Worm (Caenorhabditis elegans) whole organism, mixed stage, embryonic: ENCODE data around the gene spp-27.

ENCODE experiments used
- M03D4.4 ChIP-seq: sonication (generic microtip); optimal IDR thresholded peaks from 2 replicates; lab custom pipeline; 2017; ENCODE audit warnings: mild to moderate bottlenecking, missing genetic modification characterization, missing compliant biosample characterization
- blmp-1 ChIP-seq: fragments of 150-350 bp; optimal IDR thresholded peaks from 2 replicates; lab custom pipeline; 2014; ENCODE audit warnings: missing biosample characterization, missing genetic modification characterization
- ceh-39 ChIP-seq: fragments of 150-350 bp; optimal IDR thresholded peaks from 2 replicates; lab custom pipeline; 2014; ENCODE audit warnings: missing biosample characterization, missing genetic modification characterization
- ceh-43 ChIP-seq: fragments of 200-800 bp; sonication (Bioruptor generic); optimal IDR thresholded peaks from 2 replicates; lab custom pipeline; 2018; ENCODE audit warnings: mild to moderate bottlenecking, missing genetic modification characterization, moderate library complexity, missing compliant biosample characterization
- ceh-83 ChIP-seq: fragments of 200-800 bp; sonication (Bioruptor generic); optimal IDR thresholded peaks from 2 replicates; lab custom pipeline; 2018; ENCODE audit warnings: mild to moderate bottlenecking, missing genetic modification characterization, missing compliant biosample characterization
- ces-1 ChIP-seq: fragments of 150-350 bp; optimal IDR thresholded peaks from 2 replicates; lab custom pipeline; 2014; ENCODE audit warnings: missing biosample characterization, missing genetic modification reagents, missing genetic modification characterization
- cnd-1 ChIP-seq: fragments of 200-800 bp; sonication (Bioruptor generic); optimal IDR thresholded peaks from 2 replicates; lab custom pipeline; 2018; ENCODE audit warnings: mild to moderate bottlenecking, missing genetic modification characterization, missing compliant biosample characterization
- elt-1 ChIP-seq: sonication (generic microtip); optimal IDR thresholded peaks from 2 replicates; lab custom pipeline; 2017; ENCODE audit warnings: missing genetic modification characterization, mild to moderate bottlenecking, missing compliant biosample characterization, antibody characterized with exemption, moderate library complexity, borderline replicate concordance; ENCODE audit not compliant: insufficient read depth
- flh-1 ChIP-seq: fragments of 200-800 bp; sonication (Bioruptor generic); optimal IDR thresholded peaks from 2 replicates; lab custom pipeline; 2018; ENCODE audit warnings: mild to moderate bottlenecking, missing genetic modification characterization, moderate library complexity, missing compliant biosample characterization
- ham-2 ChIP-seq: fragments of 200-800 bp; sonication (Bioruptor generic); optimal IDR thresholded peaks from 2 replicates; lab custom pipeline; 2018; ENCODE audit warnings: mild to moderate bottlenecking, missing genetic modification characterization, missing compliant biosample characterization
- hlh-1 ChIP-seq: fragments of 150-350 bp; optimal IDR thresholded peaks from 2 replicates; lab custom pipeline; 2014; ENCODE audit warnings: missing biosample characterization, missing genetic modification reagents, missing genetic modification characterization
- lin-13 ChIP-seq: fragments of 150-350 bp; optimal IDR thresholded peaks from 2 replicates; lab custom pipeline; 2014; ENCODE audit warnings: missing biosample characterization, missing genetic modification characterization
- lin-32 ChIP-seq: fragments of 200-800 bp; sonication (Bioruptor generic); optimal IDR thresholded peaks from 2 replicates; lab custom pipeline; 2018; ENCODE audit warnings: mild to moderate bottlenecking, missing genetic modification characterization, missing compliant biosample characterization
- lsy-2 ChIP-seq: fragments of 150-350 bp; optimal IDR thresholded peaks from 2 replicates; lab custom pipeline; 2014; ENCODE audit warnings: missing biosample characterization, missing genetic modification characterization
- mab-5 ChIP-seq: fragments of 150-350 bp; optimal IDR thresholded peaks from 2 replicates; lab custom pipeline; 2014; ENCODE audit warnings: missing biosample characterization, missing genetic modification characterization
- mls-2 ChIP-seq: sonication (generic microtip); optimal IDR thresholded peaks from 2 replicates; lab custom pipeline; 2016; ENCODE audit warnings: mild to moderate bottlenecking, missing genetic modification characterization, moderate library complexity, missing compliant biosample characterization
- nhr-12 ChIP-seq: fragments of 150-350 bp; optimal IDR thresholded peaks from 2 replicates; lab custom pipeline; 2014; ENCODE audit warnings: missing biosample characterization, missing genetic modification characterization
- nhr-237 ChIP-seq: fragments of 150-350 bp; optimal IDR thresholded peaks from 2 replicates; lab custom pipeline; 2014; ENCODE audit warnings: missing biosample characterization, missing genetic modification characterization
- nhr-28 ChIP-seq: fragments of 150-350 bp; optimal IDR thresholded peaks from 2 replicates; lab custom pipeline; 2014; ENCODE audit warnings: missing biosample characterization, missing genetic modification characterization
- nhr-76 ChIP-seq: sonication (generic microtip); optimal IDR thresholded peaks from 2 replicates; lab custom pipeline; 2017; ENCODE audit warnings: missing biosample characterization, missing genetic modification characterization
- sem-2 ChIP-seq: fragments of 200-800 bp; sonication (Bioruptor generic); optimal IDR thresholded peaks from 2 replicates; lab custom pipeline; 2018; ENCODE audit warnings: mild to moderate bottlenecking, missing genetic modification characterization, missing compliant biosample characterization
- snpc-4 ChIP-seq: fragments of 150-350 bp; optimal IDR thresholded peaks from 2 replicates; lab custom pipeline; 2014; ENCODE audit warnings: missing biosample characterization, missing genetic modification characterization
- sptf-1 ChIP-seq: sonication (generic microtip); optimal IDR thresholded peaks from 2 replicates; lab custom pipeline; 2017; ENCODE audit warnings: mild to moderate bottlenecking, missing genetic modification characterization, moderate library complexity, missing compliant biosample characterization
- tbx-8 ChIP-seq: fragments of 200-800 bp; sonication (Bioruptor generic); optimal IDR thresholded peaks from 2 replicates; lab custom pipeline; 2018; ENCODE audit warnings: mild to moderate bottlenecking, missing genetic modification characterization, moderate library complexity, missing compliant biosample characterization
- unc-39 ChIP-seq: fragments of 150-350 bp; optimal IDR thresholded peaks from 2 replicates; lab custom pipeline; 2014; ENCODE audit warnings: missing biosample characterization, missing genetic modification characterization
- unc-62 ChIP-seq: fragments of 150-350 bp; optimal IDR thresholded peaks from 2 replicates; lab custom pipeline; 2014; ENCODE audit warnings: missing biosample characterization, missing genetic modification reagents, missing genetic modification characterization
- zip-8 ChIP-seq: fragments of 150-350 bp; optimal IDR thresholded peaks from 2 replicates; lab custom pipeline; 2014; ENCODE audit warnings: missing biosample characterization, missing genetic modification characterization

Gene spp-27

ce11 chrV:6516491-6517304 lies 40.2 kb downstream of the spp-27 start, which contains the start of gene mdh-1:
Gene mdh-1 (minus strand): TSS chrV:6516526.
- TF ChIP-seq sem-2 (no peak), blmp-1 (no peak), snpc-4 (tag; lab: Kevin White, UChicago) (no peak), M03D4.4 (tag; lab: Kevin White, UChicago) (no peak), lin-13 (tag; lab: Kevin White, UChicago) (no peak), zip-8 (tag; lab: Kevin White, UChicago) (no peak), mls-2 (tag; lab: Kevin White, UChicago) (no peak), nhr-12 (tag; lab: Kevin White, UChicago) (no peak), elt-1 (tag; lab: Kevin White, UChicago) (no peak), tbx-8 (no peak), nhr-28 (tag; lab: Kevin White, UChicago) (no peak), mab-5 (tag; lab: Kevin White, UChicago) (no peak), sptf-1 (tag; lab: Kevin White, UChicago) (no peak)

ce11 chrV:6515344-6515743 lies 41.6 kb downstream of the spp-27 start:
- TF ChIP-seq nhr-237 (tag; lab: Kevin White, UChicago) = no peak

- TF ChIP-seq flh-1 (GFP tag; lab: Kevin White, UChicago) (no peak), lin-13 (tag; lab: Kevin White, UChicago) (no peak), sptf-1 (tag; lab: Kevin White, UChicago) (no peak), ceh-39 (tag; lab: Kevin White, UChicago) (no peak), ceh-43 (GFP tag; lab: Kevin White, UChicago) (no peak), nhr-76 (no peak), lsy-2 (no peak), lin-32 (GFP tag; lab: Kevin White, UChicago) (no peak)
These were observed 42.0 kb downstream of the spp-27 start, which contains the start of gene dpy-11 for ce11 chrV:6514887-6515324. Gene dpy-11 (minus strand): TSS chrV:6515240.

ce11 chrV:6513786-6514430 lies 43.0 kb downstream of the spp-27 start:
- TF ChIP-seq ceh-83 (GFP tag; lab: Kevin White, UChicago) (no peak), ceh-39 (tag; lab: Kevin White, UChicago) (no peak), mab-5 (tag; lab: Kevin White, UChicago) (no peak), nhr-237 (tag; lab: Kevin White, UChicago) (no peak), hlh-1 (tag; lab: Kevin White, UChicago) (no peak), flh-1 (GFP tag; lab: Kevin White, UChicago) (no peak), unc-62 (GFP tag; lab: Kevin White, UChicago) (no peak), sem-2 (no peak), ces-1 (GFP tag; lab: Kevin White, UChicago) (no peak), zip-8 (tag; lab: Kevin White, UChicago) (no peak), ceh-43 (GFP tag; lab: Kevin White, UChicago) (no peak), ham-2 (GFP tag; lab: Kevin White, UChicago) (no peak), blmp-1 (no peak)

ce11 chrV:6513356-6513755 lies 43.6 kb downstream of the spp-27 start:
- TF ChIP-seq mls-2 (tag; lab: Kevin White, UChicago) (no peak), hlh-1 (tag; lab: Kevin White, UChicago) (no peak), ham-2 (GFP tag; lab: Kevin White, UChicago) (peak; percentile 29)

ce11 chrV:6511121-6511520 lies 45.8 kb downstream of the spp-27 start, which contains the start of gene ubh-1:
Gene ubh-1 (minus strand): TSS chrV:6511409.
- TF ChIP-seq blmp-1 (no peak), unc-39 (tag; lab: Kevin White, UChicago) (no peak), elt-1 (tag; lab: Kevin White, UChicago) (no peak), cnd-1 (no peak), ceh-83 (GFP tag; lab: Kevin White, UChicago) (no peak), ces-1 (GFP tag; lab: Kevin White, UChicago) (no peak)
